Fruit fly (Drosophila melanogaster) whole organism, embryonic: ENCODE measurements around the gene CG4951.

Experiments
- Abd-B ChIP-seq: fragments of 200-800 bp; sonication (Bioruptor generic); optimal IDR thresholded peaks from 2 replicates; lab custom pipeline; 2018; ENCODE audit warnings: missing biosample characterization, mild to moderate bottlenecking, missing genetic modification characterization, moderate library complexity
- Asciz ChIP-seq: fragments of 200-800 bp; sonication (Bioruptor generic); optimal IDR thresholded peaks from 2 replicates; lab custom pipeline; 2017; ENCODE audit warnings: missing biosample characterization, mild to moderate bottlenecking, missing genetic modification characterization, missing genetic modification reagents
- Atf-2 ChIP-seq: fragments of 200-800 bp; sonication (Bioruptor generic); optimal IDR thresholded peaks from 2 replicates; lab custom pipeline; 2016; ENCODE audit warnings: missing biosample characterization, missing genetic modification characterization
- Awh ChIP-seq: fragments of 200-800 bp; sonication (Bioruptor generic); IDR thresholded peaks from 2 replicates; pipeline ENCODE4, ENCODE4 v1.3.6; 2022; ENCODE audit warnings: missing biosample characterization, missing genetic modification characterization
- Bteb2 ChIP-seq: fragments of 200-800 bp; sonication (Bioruptor generic); optimal IDR thresholded peaks from 2 replicates; lab custom pipeline; 2016; ENCODE audit warnings: missing biosample characterization, missing genetic modification characterization
- C15 ChIP-seq: fragments of 200-800 bp; sonication (Bioruptor generic); IDR thresholded peaks from 3 replicates; pipeline ENCODE4 v1.3.6; 2022; ENCODE audit warnings: missing biosample characterization, missing genetic modification characterization
- CG1024 ChIP-seq: fragments of 200-800 bp; sonication (Bioruptor generic); IDR thresholded peaks from 2 replicates; pipeline ENCODE4 v1.3.6; 2022; ENCODE audit warnings: missing biosample characterization, missing genetic modification characterization
- CG12219 ChIP-seq: fragments of 200-800 bp; sonication (Bioruptor generic); optimal IDR thresholded peaks from 3 replicates; lab custom pipeline; 2018; ENCODE audit warnings: missing biosample characterization, mild to moderate bottlenecking, missing genetic modification characterization
- CG12391 ChIP-seq: fragments of 200-800 bp; sonication (Bioruptor generic); optimal IDR thresholded peaks from 3 replicates; lab custom pipeline; 2018; ENCODE audit warnings: missing biosample characterization, mild to moderate bottlenecking, missing genetic modification characterization, moderate library complexity
- CG15514 ChIP-seq: fragments of 200-800 bp; sonication (Bioruptor generic); optimal IDR thresholded peaks from 3 replicates; lab custom pipeline; 2017; ENCODE audit warnings: missing biosample characterization, missing genetic modification characterization, mild to moderate bottlenecking, moderate library complexity, missing genetic modification reagents
- CG17912 ChIP-seq: fragments of 200-800 bp; sonication (Bioruptor generic); optimal IDR thresholded peaks from 2 replicates; lab custom pipeline; 2018; ENCODE audit warnings: missing biosample characterization, mild to moderate bottlenecking, missing genetic modification characterization
- CG18619 ChIP-seq: fragments of 200-800 bp; sonication (Bioruptor generic); optimal IDR thresholded peaks from 3 replicates; lab custom pipeline; 2017; ENCODE audit warnings: missing biosample characterization, mild to moderate bottlenecking, missing genetic modification characterization
- CG2116 ChIP-seq: fragments of 200-800 bp; sonication (Bioruptor generic); optimal IDR thresholded peaks from 3 replicates; lab custom pipeline; 2018; ENCODE audit warnings: missing biosample characterization, mild to moderate bottlenecking, missing genetic modification characterization
- CG32767 ChIP-seq: fragments of 200-800 bp; sonication (Bioruptor generic); IDR thresholded peaks from 2 replicates; pipeline ENCODE4 v1.3.6; 2022; ENCODE audit warnings: missing biosample characterization, missing genetic modification characterization
- CG34376 ChIP-seq: fragments of 200-800 bp; sonication (Bioruptor generic); optimal IDR thresholded peaks from 2 replicates; lab custom pipeline; 2018; ENCODE audit warnings: missing biosample characterization, mild to moderate bottlenecking, missing genetic modification characterization
- CG34422 ChIP-seq: fragments of 200-800 bp; sonication (Bioruptor generic); IDR thresholded peaks from 3 replicates; pipeline ENCODE4 v1.3.6; 2022; ENCODE audit warnings: missing biosample characterization, missing genetic modification characterization
- CG3838 ChIP-seq: fragments of 200-800 bp; sonication (Bioruptor generic); optimal IDR thresholded peaks from 3 replicates; lab custom pipeline; 2016; ENCODE audit warnings: missing biosample characterization, missing genetic modification characterization
- CG3995 ChIP-seq: fragments of 200-800 bp; sonication (Bioruptor generic); optimal IDR thresholded peaks from 3 replicates; lab custom pipeline; 2016; ENCODE audit warnings: missing biosample characterization, missing genetic modification characterization
- CG4707 ChIP-seq: fragments of 200-800 bp; sonication (Bioruptor generic); optimal IDR thresholded peaks from 2 replicates; lab custom pipeline; 2018; ENCODE audit warnings: missing biosample characterization, mild to moderate bottlenecking, missing genetic modification characterization, moderate library complexity
- CG8388 ChIP-seq: fragments of 200-800 bp; sonication (Bioruptor generic); optimal IDR thresholded peaks from 2 replicates; lab custom pipeline; 2019; ENCODE audit warnings: missing biosample characterization, mild to moderate bottlenecking, missing genetic modification characterization, moderate library complexity
- CG8924 ChIP-seq: fragments of 200-800 bp; optimal IDR thresholded peaks from 3 replicates; lab custom pipeline; 2019; ENCODE audit warnings: missing biosample characterization, mild to moderate bottlenecking, missing genetic modification characterization, moderate library complexity
- CG9215 ChIP-seq: fragments of 200-800 bp; sonication (Bioruptor generic); IDR thresholded peaks from 2 replicates; pipeline ENCODE4 v1.3.6; 2022; ENCODE audit warnings: missing biosample characterization, missing genetic modification characterization
- Chrac-16 ChIP-seq: fragments of 200-800 bp; sonication (Bioruptor generic); optimal IDR thresholded peaks from 3 replicates; lab custom pipeline; 2016; ENCODE audit warnings: missing biosample characterization, missing genetic modification characterization
- Dbx ChIP-seq: fragments of 200-800 bp; sonication (Bioruptor generic); IDR thresholded peaks from 3 replicates; pipeline ENCODE4 v1.3.6; 2022; ENCODE audit warnings: missing biosample characterization, missing genetic modification characterization
- Deaf1 ChIP-seq: fragments of 200-800 bp; optimal IDR thresholded peaks from 3 replicates; lab custom pipeline; 2019; ENCODE audit warnings: missing biosample characterization, mild to moderate bottlenecking, missing genetic modification characterization, moderate library complexity
- Dref ChIP-seq: fragments of 200-800 bp; sonication (Bioruptor generic); IDR thresholded peaks from 2 replicates; pipeline ENCODE4 v1.3.6; 2022; ENCODE audit warnings: missing biosample characterization, missing genetic modification characterization
- Ets97D ChIP-seq: fragments of 200-800 bp; sonication (Bioruptor generic); optimal IDR thresholded peaks from 3 replicates; lab custom pipeline; 2016; ENCODE audit warnings: missing biosample characterization, missing genetic modification characterization
- Hmx ChIP-seq: fragments of 200-800 bp; sonication (Bioruptor generic); optimal IDR thresholded peaks from 2 replicates; lab custom pipeline; 2016; ENCODE audit warnings: missing biosample characterization, missing genetic modification characterization
- Mrtf ChIP-seq: fragments of 200-800 bp; sonication (Bioruptor generic); IDR thresholded peaks from 3 replicates; pipeline ENCODE4 v1.3.6; 2022; ENCODE audit warnings: missing biosample characterization, missing genetic modification characterization
- NFAT ChIP-seq: fragments of 200-800 bp; sonication (Bioruptor generic); IDR thresholded peaks from 2 replicates; pipeline ENCODE4 v1.3.6; 2022; ENCODE audit warnings: missing biosample characterization, missing genetic modification characterization
- Pdp1 ChIP-seq, 2 experiments: fragments of 200-800 bp; sonication (Bioruptor generic); optimal IDR thresholded peaks; 3 replicates each; lab custom pipeline; 2016; ENCODE audit warnings: missing biosample characterization in 2 of 2, missing genetic modification characterization in 2 of 2, mild to moderate bottlenecking in 1 of 2, moderate library complexity in 1 of 2
- Ptx1 ChIP-seq: fragments of 200-800 bp; sonication (Bioruptor generic); IDR thresholded peaks from 2 replicates; pipeline ENCODE4 v1.3.6; 2022; ENCODE audit warnings: missing biosample characterization, missing genetic modification characterization
- Ravus ChIP-seq: fragments of 200-800 bp; sonication (Bioruptor generic); IDR thresholded peaks from 2 replicates; pipeline ENCODE4 v1.3.6; 2022; ENCODE audit warnings: missing biosample characterization, missing genetic modification characterization
- TFAM ChIP-seq: fragments of 200-800 bp; sonication (Bioruptor generic); optimal IDR thresholded peaks from 2 replicates; lab custom pipeline; 2017; ENCODE audit warnings: missing biosample characterization, missing genetic modification characterization, inconsistent platforms
- YL-1 ChIP-seq: fragments of 200-800 bp; sonication (Bioruptor generic); optimal IDR thresholded peaks from 3 replicates; lab custom pipeline; 2017; ENCODE audit warnings: missing biosample characterization, mild to moderate bottlenecking, missing genetic modification characterization
- ara ChIP-seq: fragments of 200-800 bp; sonication (Bioruptor generic); IDR thresholded peaks from 2 replicates; pipeline ENCODE4 v1.3.6; 2022; ENCODE audit warnings: missing biosample characterization, missing genetic modification characterization
- btn ChIP-seq: fragments of 200-800 bp; sonication (Bioruptor generic); optimal IDR thresholded peaks from 2 replicates; lab custom pipeline; 2016; ENCODE audit warnings: missing biosample characterization, missing genetic modification characterization
- chinmo ChIP-seq: fragments of 200-800 bp; sonication (Bioruptor generic); IDR thresholded peaks from 4 replicates; pipeline ENCODE4 v1.3.6; 2022; ENCODE audit warnings: missing biosample characterization, missing genetic modification characterization; ENCODE audit not compliant: partially characterized antibody
- fd64A ChIP-seq: fragments of 200-800 bp; sonication (Bioruptor generic); optimal IDR thresholded peaks from 3 replicates; lab custom pipeline; 2018; ENCODE audit warnings: missing biosample characterization, mild to moderate bottlenecking, missing genetic modification characterization
- insv ChIP-seq, 2 experiments: fragments of 200-800 bp; sonication (Bioruptor generic); optimal IDR thresholded peaks; 3 replicates each; lab custom pipeline; 2016 to 2018; ENCODE audit warnings: missing biosample characterization in 2 of 2, missing genetic modification characterization in 2 of 2
- inv ChIP-seq: fragments of 200-800 bp; sonication (Bioruptor generic); IDR thresholded peaks from 2 replicates; pipeline ENCODE4 v1.3.6; 2022; ENCODE audit warnings: missing biosample characterization, missing genetic modification characterization; ENCODE audit not compliant: partially characterized antibody
- jing ChIP-seq: fragments of 200-800 bp; sonication (Bioruptor generic); optimal IDR thresholded peaks from 2 replicates; lab custom pipeline; 2018; ENCODE audit warnings: missing biosample characterization, mild to moderate bottlenecking, missing genetic modification characterization
- phol ChIP-seq: fragments of 200-800 bp; sonication (Bioruptor generic); optimal IDR thresholded peaks from 3 replicates; lab custom pipeline; 2018; ENCODE audit warnings: missing biosample characterization, mild to moderate bottlenecking, missing genetic modification characterization, moderate library complexity
- repo ChIP-seq: fragments of 200-800 bp; sonication (Bioruptor generic); optimal IDR thresholded peaks from 2 replicates; lab custom pipeline; 2016; ENCODE audit warnings: missing biosample characterization, missing genetic modification characterization
- rib ChIP-seq: fragments of 200-800 bp; sonication (Bioruptor generic); IDR thresholded peaks from 2 replicates; pipeline ENCODE4 v1.3.6; 2022; ENCODE audit warnings: missing biosample characterization, missing genetic modification characterization
- sd ChIP-seq: fragments of 200-800 bp; sonication (Bioruptor generic); optimal IDR thresholded peaks from 3 replicates; lab custom pipeline; 2018; ENCODE audit warnings: missing biosample characterization, mild to moderate bottlenecking, missing genetic modification characterization, moderate library complexity
- sim ChIP-seq: fragments of 200-800 bp; sonication (Bioruptor generic); IDR thresholded peaks from 2 replicates; pipeline ENCODE4 v1.3.6; 2022; ENCODE audit warnings: missing biosample characterization, missing genetic modification characterization
- tio ChIP-seq: fragments of 200-800 bp; sonication (Bioruptor generic); optimal IDR thresholded peaks from 2 replicates; lab custom pipeline; 2017; ENCODE audit warnings: missing biosample characterization, missing genetic modification characterization, inconsistent platforms
- usp ChIP-seq: fragments of >200 bp; optimal IDR thresholded peaks from 2 replicates; lab custom pipeline; 2017; ENCODE audit warnings: missing biosample characterization, missing genetic modification characterization
- vvl ChIP-seq: fragments of 200-800 bp; sonication (Bioruptor generic); IDR thresholded peaks from 2 replicates; pipeline ENCODE4 v1.3.6; 2022; ENCODE audit warnings: missing biosample characterization, missing genetic modification characterization

CG4951 gene

dm6 chr3R:27922673-27923175, 31.2 kb downstream of the CG4951 start, which contains the start of gene RpL4 (continued):
- TF ChIP-seq CG15514, result peak; percentile 83
- no peak for TF ChIP-seq usp (GFP tag; lab: Kevin White, UChicago)
- peak; percentile 55 for TF ChIP-seq CG3995 (GFP tag; lab: Kevin White, UChicago)
- TF ChIP-seq Awh (GFP tag; lab: Robert Waterston, UW), result peak; percentile 84
- TF ChIP-seq Chrac-16 (GFP tag; lab: Kevin White, UChicago), result peak; percentile 53
- peak; percentile 83 for TF ChIP-seq sd (tag; lab: Kevin White, UChicago)
- TF ChIP-seq Deaf1, result peak; percentile 17
- peak in 1 of 2 experiments; percentile 81 for TF ChIP-seq insv (GFP tag; optimal IDR thresholded peaks at IDR 0.05; lab: Kevin White, UChicago)
- TF ChIP-seq jing (GFP tag; lab: Kevin White, UChicago), result no peak
- peak; percentile 71 for TF ChIP-seq repo (GFP tag; lab: Kevin White, UChicago)
- TF ChIP-seq Ets97D (GFP tag; lab: Kevin White, UChicago), result peak; percentile 99
- peak; percentile 86 for TF ChIP-seq phol (tag; lab: Kevin White, UChicago)
- peak; percentile 71 for TF ChIP-seq Ptx1 (GFP tag; lab: Robert Waterston, UW)
- TF ChIP-seq CG18619 (GFP tag; lab: Kevin White, UChicago), result peak; percentile 93
- TF ChIP-seq YL-1 (GFP tag; lab: Kevin White, UChicago), result peak; percentile 98
- peak; percentile 83 for TF ChIP-seq CG1024
- no peak for TF ChIP-seq inv (GFP tag; lab: Robert Waterston, UW)
- TF ChIP-seq CG2116 (GFP tag; lab: Kevin White, UChicago), result peak; percentile 99
- TF ChIP-seq Pdp1 (GFP tag; optimal IDR thresholded peaks at IDR 0.05; lab: Kevin White, UChicago), result peak; percentile 61 to 62
- peak; percentile 72; the same call in 1 of the 3 replicates for TF ChIP-seq C15 (GFP tag; lab: Robert Waterston, UW)
- TF ChIP-seq Abd-B (GFP tag; lab: Kevin White, UChicago), result no peak
- peak; percentile 67; the same call in 1 of the 2 replicates for TF ChIP-seq sim (GFP tag; lab: Robert Waterston, UW)
- TF ChIP-seq vvl, result peak; percentile 90
- TF ChIP-seq ara (GFP tag; lab: Robert Waterston, UW), result peak; percentile 81
- TF ChIP-seq Ravus (GFP tag; lab: Robert Waterston, UW), result no peak; the same call in 1 of the 2 replicates
- TF ChIP-seq tio (GFP tag; lab: Kevin White, UChicago), result no peak
- peak; percentile 8 for TF ChIP-seq Hmx
- TF ChIP-seq CG34376 (GFP tag; lab: Kevin White, UChicago), result peak; percentile 93
- TF ChIP-seq CG17912, result peak; percentile 96
- peak; percentile 31 for TF ChIP-seq TFAM (GFP tag; lab: Kevin White, UChicago)
- TF ChIP-seq Asciz (GFP tag; lab: Kevin White, UChicago), result peak; percentile 84
- TF ChIP-seq Atf-2 (GFP tag; lab: Kevin White, UChicago), result peak; percentile 48
- TF ChIP-seq fd64A (GFP tag; lab: Kevin White, UChicago), result peak; percentile 81
- TF ChIP-seq NFAT (GFP tag; lab: Robert Waterston, UW), result peak; percentile 79
- peak; percentile 41; the same call in 1 of the 2 replicates for TF ChIP-seq Dref (GFP tag; lab: Robert Waterston, UW)
- TF ChIP-seq CG32767, result 0 out of 2 replicates have a peak, but pooled peaks have one; percentile 54
- no peak for TF ChIP-seq CG9215 (GFP tag; lab: Robert Waterston, UW)
- peak; percentile 79 for TF ChIP-seq CG34422
- TF ChIP-seq CG8924 (tag; lab: Kevin White, UChicago), result peak; percentile 42
- no peak for TF ChIP-seq rib (GFP tag; lab: Robert Waterston, UW)
- peak; percentile 72 for TF ChIP-seq Bteb2
- peak; percentile 71 for TF ChIP-seq CG8388 (GFP tag; lab: Kevin White, UChicago)
- TF ChIP-seq CG4707 (GFP tag; lab: Kevin White, UChicago), result peak; percentile 85
- TF ChIP-seq btn (GFP tag; lab: Kevin White, UChicago), result peak; percentile 77
- TF ChIP-seq CG3838, result peak; percentile 77
- peak; percentile 78 for TF ChIP-seq CG12219 (GFP tag; lab: Kevin White, UChicago)
- no peak for TF ChIP-seq chinmo
- TF ChIP-seq Dbx, result peak; percentile 80
- peak; percentile 50; the same call in 1 of the 3 replicates for TF ChIP-seq Mrtf (GFP tag; lab: Robert Waterston, UW)
- peak; percentile 86 for TF ChIP-seq CG12391 (tag; lab: Kevin White, UChicago)
